Worm (Caenorhabditis elegans): Measurements from ENCODE around the gene K09E2.3.

K09E2.3 gene

ce11 chrX:8719888-8720287 lies 47.0 kb downstream of the K09E2.3 start:
- TF ChIP-seq unc-62 (GFP tag; optimal IDR thresholded peaks at IDR 0.05), result no peak

- TF ChIP-seq unc-62 (GFP tag; optimal IDR thresholded peaks at IDR 0.05), result no peak
These were observed 47.8 kb downstream of the K09E2.3 start, which contains the start of gene F53A9.9 for ce11 chrX:8720658-8721057. TSS of gene F53A9.9 (minus strand) at chrX:8720758.

- no peak for TF ChIP-seq unc-62 (GFP tag; optimal IDR thresholded peaks at IDR 0.05)
These were observed 48.4 kb downstream of the K09E2.3 start for ce11 chrX:8721273-8721672.

- no peak for TF ChIP-seq unc-62 (GFP tag; optimal IDR thresholded peaks at IDR 0.05)
These were observed 50.3 kb downstream of the K09E2.3 start, which contains the start of gene tnt-2 for ce11 chrX:8723127-8723600. TSS of gene tnt-2 (minus strand) at chrX:8723550.

ce11 chrX:8723840-8724239 lies 51.0 kb downstream of the K09E2.3 start:
- TF ChIP-seq unc-62 (GFP tag; optimal IDR thresholded peaks at IDR 0.05), result no peak

ce11 chrX:8727306-8727705 lies 54.4 kb downstream of the K09E2.3 start, which contains the start of gene EGAP4.1:
TSS of gene EGAP4.1 (minus strand) at chrX:8727406.
- no peak for TF ChIP-seq unc-62 (GFP tag; optimal IDR thresholded peaks at IDR 0.05)
